Fruit fly (Drosophila melanogaster) whole organism, prepupa: ENCODE measurements around the gene et.

Experiments used
- Blimp-1 ChIP-seq: fragments of 200-800 bp; sonication (Bioruptor generic); optimal IDR thresholded peaks from 3 replicates; lab custom pipeline; 2017; ENCODE audit warnings: missing biosample characterization, missing genetic modification characterization, mild to moderate bottlenecking, moderate library complexity, missing genetic modification reagents
- CG10631 ChIP-seq: fragments of 200-800 bp; sonication (Bioruptor generic); optimal IDR thresholded peaks from 2 replicates; lab custom pipeline; 2016; ENCODE audit warnings: missing biosample characterization, missing genetic modification characterization
- CG10669 ChIP-seq: fragments of 200-800 bp; sonication (Bioruptor generic); optimal IDR thresholded peaks from 3 replicates; lab custom pipeline; 2018; ENCODE audit warnings: missing biosample characterization, mild to moderate bottlenecking, missing genetic modification characterization, moderate library complexity
- CG11294 ChIP-seq: fragments of 200-800 bp; sonication (Bioruptor generic); IDR thresholded peaks from 2 replicates; pipeline ENCODE4 v1.3.6; 2022; ENCODE audit warnings: missing biosample characterization, missing genetic modification characterization
- CG11762 ChIP-seq: fragments of 200-800 bp; sonication (Bioruptor generic); optimal IDR thresholded peaks from 3 replicates; lab custom pipeline; 2016; ENCODE audit warnings: missing biosample characterization, missing genetic modification characterization; ENCODE audit not compliant: insufficient read depth
- CG15336 ChIP-seq: fragments of 200-800 bp; sonication (Bioruptor generic); IDR thresholded peaks from 2 replicates; pipeline ENCODE4 v1.3.6; 2022; ENCODE audit warnings: missing biosample characterization, missing genetic modification characterization
- CG1621 ChIP-seq: fragments of 200-800 bp; sonication (Bioruptor generic); optimal IDR thresholded peaks from 3 replicates; lab custom pipeline; 2018; ENCODE audit warnings: missing biosample characterization, mild to moderate bottlenecking, missing genetic modification characterization
- CG16779 ChIP-seq: fragments of 200-800 bp; sonication (Bioruptor generic); optimal IDR thresholded peaks from 3 replicates; lab custom pipeline; 2017; ENCODE audit warnings: missing biosample characterization, mild to moderate bottlenecking, missing genetic modification characterization
- CG3032 ChIP-seq: fragments of 200-800 bp; optimal IDR thresholded peaks from 2 replicates; lab custom pipeline; 2019; ENCODE audit warnings: missing biosample characterization, mild to moderate bottlenecking, missing genetic modification characterization, moderate library complexity
- CG31627 ChIP-seq: fragments of 200-800 bp; sonication (Bioruptor generic); optimal IDR thresholded peaks from 3 replicates; lab custom pipeline; 2016; ENCODE audit warnings: missing biosample characterization, missing genetic modification characterization
- CG3919 ChIP-seq: fragments of 200-800 bp; sonication (Bioruptor generic); optimal IDR thresholded peaks from 3 replicates; lab custom pipeline; 2016; ENCODE audit warnings: missing biosample characterization, missing genetic modification characterization
- CG4318 ChIP-seq: fragments of 200-800 bp; sonication (Bioruptor generic); optimal IDR thresholded peaks from 3 replicates; lab custom pipeline; 2017; ENCODE audit warnings: missing biosample characterization, mild to moderate bottlenecking, missing genetic modification characterization
- CG6163 ChIP-seq: fragments of 200-800 bp; sonication (Bioruptor generic); IDR thresholded peaks from 3 replicates; pipeline ENCODE4 v1.3.6; 2022; ENCODE audit warnings: missing biosample characterization, missing genetic modification characterization
- CG6276 ChIP-seq: fragments of 200-800 bp; sonication (Bioruptor generic); optimal IDR thresholded peaks from 2 replicates; lab custom pipeline; 2017; ENCODE audit warnings: missing biosample characterization, mild to moderate bottlenecking, missing genetic modification characterization
- CG6792 ChIP-seq: fragments of 200-800 bp; sonication (Bioruptor generic); optimal IDR thresholded peaks from 3 replicates; lab custom pipeline; 2016; ENCODE audit warnings: missing biosample characterization, missing genetic modification characterization
- CG6854 ChIP-seq: fragments of 200-800 bp; sonication (Bioruptor generic); optimal IDR thresholded peaks from 2 replicates; lab custom pipeline; 2017; ENCODE audit warnings: missing biosample characterization, mild to moderate bottlenecking, missing genetic modification characterization
- CG8119 ChIP-seq: fragments of 200-800 bp; sonication (Bioruptor generic); IDR thresholded peaks from 3 replicates; pipeline ENCODE4 v1.3.6; 2022; ENCODE audit warnings: missing biosample characterization, missing genetic modification characterization
- CG8319 ChIP-seq: fragments of 200-800 bp; sonication (Bioruptor generic); optimal IDR thresholded peaks from 3 replicates; lab custom pipeline; 2016; ENCODE audit warnings: missing biosample characterization, missing genetic modification characterization
- CG8632 ChIP-seq: fragments of 200-800 bp; sonication (Bioruptor generic); optimal IDR thresholded peaks from 3 replicates; lab custom pipeline; 2016; ENCODE audit warnings: missing biosample characterization, missing genetic modification characterization
- CG9139 ChIP-seq: fragments of 200-800 bp; sonication (Bioruptor generic); optimal IDR thresholded peaks from 3 replicates; lab custom pipeline; 2017; ENCODE audit warnings: missing biosample characterization, mild to moderate bottlenecking, missing genetic modification characterization
- Eip75B ChIP-seq: fragments of 200-800 bp; sonication (Bioruptor generic); optimal IDR thresholded peaks from 3 replicates; lab custom pipeline; 2016; ENCODE audit warnings: missing biosample characterization, missing genetic modification characterization
- Eip78C ChIP-seq: fragments of 200-800 bp; sonication (Bioruptor generic); peaks from one replicate; lab custom pipeline; 2016; ENCODE audit warnings: missing biosample characterization, missing genetic modification characterization
- Eip93F ChIP-seq: fragments of 200-800 bp; sonication (Bioruptor generic); optimal IDR thresholded peaks from 2 replicates; lab custom pipeline; 2016; ENCODE audit warnings: missing biosample characterization, mild to moderate bottlenecking, missing genetic modification characterization
- Ets96B ChIP-seq: fragments of 200-800 bp; optimal IDR thresholded peaks from 2 replicates; lab custom pipeline; 2019; ENCODE audit warnings: missing biosample characterization, mild to moderate bottlenecking, missing genetic modification characterization, moderate library complexity
- Hr38 ChIP-seq: sonication (Bioruptor generic); optimal IDR thresholded peaks from 2 replicates; lab custom pipeline; 2016; ENCODE audit warnings: missing biosample characterization, missing genetic modification characterization
- Hr39 ChIP-seq: fragments of 200-800 bp; sonication (Bioruptor generic); optimal IDR thresholded peaks from 2 replicates; lab custom pipeline; 2016; ENCODE audit warnings: missing biosample characterization, missing genetic modification characterization
- Hr4 ChIP-seq: fragments of 200-800 bp; sonication (Bioruptor generic); optimal IDR thresholded peaks from 3 replicates; lab custom pipeline; 2016; ENCODE audit warnings: missing biosample characterization, missing genetic modification characterization
- Lpt ChIP-seq: fragments of 200-800 bp; sonication (Bioruptor generic); optimal IDR thresholded peaks from 3 replicates; lab custom pipeline; 2016; ENCODE audit warnings: missing biosample characterization, missing genetic modification characterization
- Sox102F ChIP-seq: fragments of 200-800 bp; sonication (Bioruptor generic); optimal IDR thresholded peaks from 2 replicates; lab custom pipeline; 2016; ENCODE audit warnings: missing biosample characterization, mild to moderate bottlenecking, missing genetic modification characterization
- Sox15 ChIP-seq: fragments of 200-800 bp; sonication (Bioruptor generic); optimal IDR thresholded peaks from 3 replicates; lab custom pipeline; 2016; ENCODE audit warnings: missing biosample characterization, missing genetic modification characterization
- achi ChIP-seq: fragments of 200-800 bp; sonication (Bioruptor generic); optimal IDR thresholded peaks from 3 replicates; lab custom pipeline; 2016; ENCODE audit warnings: missing biosample characterization, missing genetic modification characterization
- acj6 ChIP-seq: fragments of 200-800 bp; sonication (Bioruptor generic); optimal IDR thresholded peaks from 3 replicates; lab custom pipeline; 2016; ENCODE audit warnings: missing biosample characterization, missing genetic modification characterization
- dac ChIP-seq: fragments of 200-800 bp; sonication (Bioruptor generic); optimal IDR thresholded peaks from 2 replicates; lab custom pipeline; 2017; ENCODE audit warnings: missing biosample characterization, mild to moderate bottlenecking, missing genetic modification characterization
- dsx ChIP-seq: fragments of 200-800 bp; optimal IDR thresholded peaks from 3 replicates; lab custom pipeline; 2019; ENCODE audit warnings: missing biosample characterization, mild to moderate bottlenecking, missing genetic modification characterization, moderate library complexity; ENCODE audit not compliant: poor library complexity, severe bottlenecking
- eg ChIP-seq: fragments of 200-800 bp; sonication (Bioruptor generic); IDR thresholded peaks from 3 replicates; pipeline ENCODE4 v1.3.6; 2022; ENCODE audit warnings: missing biosample characterization, missing genetic modification characterization
- esn ChIP-seq: fragments of 200-800 bp; sonication (Bioruptor generic); optimal IDR thresholded peaks from 2 replicates; lab custom pipeline; 2016; ENCODE audit warnings: missing biosample characterization, mild to moderate bottlenecking, missing genetic modification characterization, moderate library complexity
- fd59A ChIP-seq: fragments of 200-800 bp; sonication (Bioruptor generic); optimal IDR thresholded peaks from 2 replicates; lab custom pipeline; 2017; ENCODE audit warnings: missing biosample characterization, mild to moderate bottlenecking, missing genetic modification characterization, missing genetic modification reagents
- fd85E ChIP-seq: fragments of 200-800 bp; sonication (Bioruptor generic); optimal IDR thresholded peaks from 3 replicates; lab custom pipeline; 2016; ENCODE audit warnings: missing biosample characterization, missing genetic modification characterization
- fkh ChIP-seq: fragments of 200-800 bp; sonication (Bioruptor generic); optimal IDR thresholded peaks from 3 replicates; lab custom pipeline; 2017; ENCODE audit warnings: missing biosample characterization, mild to moderate bottlenecking, missing genetic modification characterization, moderate library complexity
- pdm3 ChIP-seq: fragments of 200-800 bp; sonication (Bioruptor generic); optimal IDR thresholded peaks from 3 replicates; lab custom pipeline; 2016; ENCODE audit warnings: missing biosample characterization, missing genetic modification characterization
- salr ChIP-seq, 2 experiments: fragments of 200-800 bp; sonication (Bioruptor generic); optimal IDR thresholded peaks; 3 replicates each; lab custom pipeline; 2016 to 2018; ENCODE audit warnings: missing biosample characterization in 2 of 2, missing genetic modification characterization in 2 of 2, mild to moderate bottlenecking in 1 of 2
- spab ChIP-seq: fragments of 200-800 bp; sonication (Bioruptor generic); optimal IDR thresholded peaks from 2 replicates; lab custom pipeline; 2017; ENCODE audit warnings: missing biosample characterization, mild to moderate bottlenecking, missing genetic modification characterization, missing genetic modification reagents
- ss ChIP-seq, 2 experiments: fragments of 200-800 bp; sonication (Bioruptor generic); optimal IDR thresholded peaks; 2 replicates in 1 of 2; 3 replicates in 1 of 2; lab custom pipeline; 2017 to 2018; ENCODE audit warnings: mild to moderate bottlenecking in 2 of 2, missing biosample characterization in 2 of 2, missing genetic modification characterization in 2 of 2, moderate library complexity in 1 of 2
- svp ChIP-seq: fragments of 200-800 bp; sonication (Bioruptor generic); peaks from one replicate; lab custom pipeline; 2016; ENCODE audit warnings: missing biosample characterization, missing genetic modification characterization
- topi ChIP-seq: fragments of 200-800 bp; sonication (Bioruptor generic); optimal IDR thresholded peaks from 3 replicates; lab custom pipeline; 2016; ENCODE audit warnings: missing biosample characterization, missing genetic modification characterization
- vri ChIP-seq: fragments of 200-800 bp; sonication (Bioruptor generic); optimal IDR thresholded peaks from 3 replicates; lab custom pipeline; 2016; ENCODE audit warnings: missing biosample characterization, mild to moderate bottlenecking, missing genetic modification characterization

The et gene

DNA sequence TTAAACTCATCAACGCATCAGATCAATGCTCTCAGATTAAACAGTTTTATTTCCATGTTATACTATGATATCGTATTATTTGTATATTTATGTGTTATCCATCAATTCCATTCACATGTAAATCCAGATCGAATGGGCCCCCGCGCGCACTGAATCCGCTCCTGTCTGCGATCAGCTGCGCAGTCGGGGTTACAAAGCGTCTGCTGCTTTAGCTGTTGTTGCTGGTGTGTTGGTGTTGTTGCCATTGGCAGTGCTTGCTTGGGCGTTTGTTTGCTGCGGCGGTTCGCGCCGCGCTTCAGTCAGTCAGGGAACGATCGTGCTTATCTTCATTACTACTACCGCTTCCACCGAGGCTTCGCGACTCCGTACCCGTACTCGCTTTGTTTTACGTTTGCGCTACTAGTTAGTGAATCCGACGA lies 8.7 kb downstream of the et start, which contains the start of gene Zw (continued):
- peak; percentile 49 for TF ChIP-seq CG6792
- peak; percentile 40 for TF ChIP-seq CG10669
- TF ChIP-seq ss (GFP tag; optimal IDR thresholded peaks at IDR 0.05; lab: Kevin White, UChicago): peak; percentile 15 to 31
- TF ChIP-seq Hr39 (GFP tag; lab: Kevin White, UChicago): peak; percentile 73
- TF ChIP-seq fd59A: peak; percentile 9
- peak; percentile 2 for TF ChIP-seq CG1621 (tag; lab: Kevin White, UChicago)
- TF ChIP-seq Eip78C (GFP tag; lab: Kevin White, UChicago): peak; percentile 76
- peak; percentile 74 for TF ChIP-seq eg (GFP tag; lab: Robert Waterston, UW)
- TF ChIP-seq dsx: peak; percentile 6
- TF ChIP-seq CG6854: peak; percentile 33
- peak; percentile 2 for TF ChIP-seq spab (GFP tag; lab: Kevin White, UChicago)
- peak; percentile 49 for TF ChIP-seq CG3919 (GFP tag; lab: Kevin White, UChicago)
- TF ChIP-seq CG4318 (GFP tag; lab: Kevin White, UChicago): peak; percentile 17
- TF ChIP-seq Blimp-1 (GFP tag; lab: Kevin White, UChicago): no peak
- TF ChIP-seq CG6163: peak; percentile 71
- TF ChIP-seq CG15336 (GFP tag; lab: Robert Waterston, UW): peak; percentile 43; the same call in 1 of the 2 replicates
- TF ChIP-seq Sox102F (GFP tag; lab: Kevin White, UChicago): peak; percentile 49
- peak; percentile 60 for TF ChIP-seq CG31627 (GFP tag; lab: Kevin White, UChicago)
- TF ChIP-seq achi (GFP tag; lab: Kevin White, UChicago): peak; percentile 43
- peak; percentile 16 for TF ChIP-seq dac
- no peak for TF ChIP-seq CG8119 (GFP tag; lab: Robert Waterston, UW)
- TF ChIP-seq CG11762 (GFP tag; lab: Kevin White, UChicago): peak; percentile 18
- peak; percentile 41 for TF ChIP-seq acj6
- TF ChIP-seq Hr38: no peak
- TF ChIP-seq salr (GFP tag; optimal IDR thresholded peaks at IDR 0.05; lab: Kevin White, UChicago): peak in 1 of 2 experiments; percentile 30
- peak; percentile 66 for TF ChIP-seq topi (GFP tag; lab: Kevin White, UChicago)
- peak; percentile 91 for TF ChIP-seq svp (GFP tag; lab: Kevin White, UChicago)
- TF ChIP-seq CG8319: no peak
- peak; percentile 67 for TF ChIP-seq pdm3 (GFP tag; lab: Kevin White, UChicago)
- TF ChIP-seq, all 60 proteins: peak for 52

DNA sequence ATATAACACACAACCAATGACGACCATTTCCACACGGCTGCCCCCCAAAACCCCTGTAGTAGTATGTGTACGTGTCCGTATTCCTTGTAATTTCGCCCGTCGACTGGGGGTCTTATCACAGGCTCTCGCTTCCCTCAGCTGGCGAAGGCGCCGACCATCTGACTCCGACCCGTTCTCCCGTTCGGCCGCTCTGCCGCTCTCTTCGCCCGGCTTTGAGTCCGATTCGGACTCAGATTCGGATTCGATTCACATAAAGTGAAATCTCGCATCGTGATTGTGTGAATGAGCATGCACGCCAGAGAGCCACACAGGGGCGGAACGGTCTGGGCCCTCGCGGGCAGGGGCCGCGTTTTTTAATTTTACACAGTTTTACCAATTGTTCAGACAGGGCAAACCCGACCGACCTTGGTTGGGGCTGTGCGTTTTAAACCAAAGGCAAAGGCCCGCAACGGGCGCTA lies 10.0 kb downstream of the et start:
- no peak for TF ChIP-seq dac
- TF ChIP-seq CG6163: peak; percentile 58; the same call in 2 of the 3 replicates
- TF ChIP-seq CG8119 (GFP tag; lab: Robert Waterston, UW): 0 out of 3 replicates have a peak, but pooled peaks have one; percentile 27
- TF ChIP-seq vri (GFP tag; lab: Kevin White, UChicago): peak; percentile 7
- TF ChIP-seq CG4318 (GFP tag; lab: Kevin White, UChicago): no peak
- TF ChIP-seq CG3032 (tag; lab: Kevin White, UChicago): peak; percentile 41
- TF ChIP-seq CG9139 (GFP tag; lab: Kevin White, UChicago): no peak
- TF ChIP-seq CG16779 (tag; lab: Kevin White, UChicago): peak; percentile 45
- TF ChIP-seq CG11762 (GFP tag; lab: Kevin White, UChicago): no peak
- peak; percentile 46 for TF ChIP-seq CG3919 (GFP tag; lab: Kevin White, UChicago)
- peak; percentile 5 for TF ChIP-seq Ets96B (tag; lab: Kevin White, UChicago)
- peak; percentile 24 for TF ChIP-seq Blimp-1 (GFP tag; lab: Kevin White, UChicago)
- no peak for TF ChIP-seq CG10631
- peak; percentile 28; the same call in 1 of the 2 replicates for TF ChIP-seq CG15336 (GFP tag; lab: Robert Waterston, UW)
- TF ChIP-seq fd85E (GFP tag; lab: Kevin White, UChicago): no peak
- TF ChIP-seq Hr4 (GFP tag; lab: Kevin White, UChicago): peak; percentile 23
- TF ChIP-seq Sox15 (GFP tag; lab: Kevin White, UChicago): no peak
- peak; percentile 23 for TF ChIP-seq CG6854
- peak; percentile 28 for TF ChIP-seq Eip75B (GFP tag; lab: Kevin White, UChicago)
- TF ChIP-seq CG10669: peak; percentile 22
- no peak for TF ChIP-seq fkh (GFP tag; lab: Kevin White, UChicago)
- no peak for TF ChIP-seq salr (GFP tag; optimal IDR thresholded peaks at IDR 0.05; lab: Kevin White, UChicago)
- peak; percentile 30 for TF ChIP-seq CG6792
- TF ChIP-seq esn (GFP tag; lab: Kevin White, UChicago): peak; percentile 33
- no peak for TF ChIP-seq CG6276 (GFP tag; lab: Kevin White, UChicago)
- peak; percentile 55 for TF ChIP-seq CG1621 (tag; lab: Kevin White, UChicago)
- peak; percentile 27 for TF ChIP-seq dsx
- TF ChIP-seq Sox102F (GFP tag; lab: Kevin White, UChicago): no peak
- TF ChIP-seq CG11294 (GFP tag; lab: Robert Waterston, UW): 0 out of 2 replicates have a peak, but pooled peaks have one; percentile 19
- peak; percentile 56 for TF ChIP-seq CG31627 (GFP tag; lab: Kevin White, UChicago)
- TF ChIP-seq Lpt (GFP tag; lab: Kevin White, UChicago): no peak
- TF ChIP-seq CG8632 (GFP tag; lab: Kevin White, UChicago): no peak
- peak; percentile 26 for TF ChIP-seq topi (GFP tag; lab: Kevin White, UChicago)
- peak; percentile 93 for TF ChIP-seq svp (GFP tag; lab: Kevin White, UChicago)
- no peak for TF ChIP-seq Eip93F
